Fruit fly (Drosophila melanogaster): ENCODE data around the gene Hus1-like.

The Hus1-like gene

dm6 chr3R:4835315-4835714, 23.4 kb upstream of the Hus1-like start (continued):
- TF ChIP-seq kay (GFP tag; optimal IDR thresholded peaks at IDR 0.05) = no peak
- TF ChIP-seq CG1647 (GFP tag; optimal IDR thresholded peaks at IDR 0.05) = no peak
- no peak for TF ChIP-seq CG7839 (tag; optimal IDR thresholded peaks at IDR 0.05)
- TF ChIP-seq prd (optimal IDR thresholded peaks at IDR 0.05) = no peak
- 0 out of 3 replicates have a peak, but pooled peaks have one; percentile 13 for TF ChIP-seq prd (GFP tag; IDR thresholded peaks at IDR 0.05)
- no peak for TF ChIP-seq CG11696 (GFP tag; IDR thresholded peaks at IDR 0.05)
- TF ChIP-seq chm (GFP tag; IDR thresholded peaks at IDR 0.05) = 0 out of 2 replicates have a peak, but pooled peaks have one; percentile 48
- no peak for TF ChIP-seq CG8281 (tag; optimal IDR thresholded peaks at IDR 0.05)
- TF ChIP-seq eyg (GFP tag; optimal IDR thresholded peaks at IDR 0.05) = no peak
- no peak for TF ChIP-seq ems (GFP tag; optimal IDR thresholded peaks at IDR 0.05)
- peak; percentile 54 for TF ChIP-seq twi (tag; optimal IDR thresholded peaks at IDR 0.05)
- no peak for TF ChIP-seq Gsc (GFP tag; IDR thresholded peaks at IDR 0.05)
- TF ChIP-seq CG3407 (GFP tag; optimal IDR thresholded peaks at IDR 0.05) = no peak
- peak; percentile 16 for TF ChIP-seq HLHmδ (GFP tag; optimal IDR thresholded peaks at IDR 0.05)
- TF ChIP-seq crol (GFP tag; IDR thresholded peaks at IDR 0.05) = peak; percentile 51
- TF ChIP-seq Sox100B (GFP tag; optimal IDR thresholded peaks at IDR 0.05) = no peak
- no peak for TF ChIP-seq tgo (GFP tag; IDR thresholded peaks at IDR 0.05)
- TF ChIP-seq nerfin-1 (tag; optimal IDR thresholded peaks at IDR 0.05) = peak; percentile 34
- TF ChIP-seq ac (GFP tag; optimal IDR thresholded peaks at IDR 0.05) = no peak
- no peak for TF ChIP-seq CG18599 (GFP tag; optimal IDR thresholded peaks at IDR 0.05)
- no peak for TF ChIP-seq inv (GFP tag; IDR thresholded peaks at IDR 0.05; ENCODE audit: partially characterized antibody)
- TF ChIP-seq amos (GFP tag; IDR thresholded peaks at IDR 0.05; ENCODE audit: partially characterized antibody) = 0 out of 2 replicates have a peak, but pooled peaks have one; percentile 8
- TF ChIP-seq gcm (GFP tag; optimal IDR thresholded peaks at IDR 0.05) = peak; percentile 0
- no peak for TF ChIP-seq Chrac-16 (GFP tag; optimal IDR thresholded peaks at IDR 0.05)
- peak; percentile 77 for TF ChIP-seq trem (tag; optimal IDR thresholded peaks at IDR 0.05)
- TF ChIP-seq nmo (GFP tag; optimal IDR thresholded peaks at IDR 0.05) = peak; percentile 24
- peak; percentile 99 for TF ChIP-seq Nf-YB (GFP tag; optimal IDR thresholded peaks at IDR 0.05)
- no peak for TF ChIP-seq ap (GFP tag; IDR thresholded peaks at IDR 0.05)
- 0 out of 3 replicates have a peak, but pooled peaks have one; percentile 28 for TF ChIP-seq HLH4C (GFP tag; IDR thresholded peaks at IDR 0.05; ENCODE audit: partially characterized antibody)
- TF ChIP-seq odd (GFP tag; optimal IDR thresholded peaks at IDR 0.05) = no peak
- no peak for TF ChIP-seq CG32532 (GFP tag; IDR thresholded peaks at IDR 0.05)
- TF ChIP-seq Bgb (GFP tag; IDR thresholded peaks at IDR 0.05; ENCODE audit: partially characterized antibody) = 0 out of 2 replicates have a peak, but pooled peaks have one; percentile 34
- peak; percentile 87; the same call in 2 of the 4 replicates for TF ChIP-seq chinmo (GFP tag; IDR thresholded peaks at IDR 0.05; ENCODE audit: partially characterized antibody)
- no peak for TF ChIP-seq stc (GFP tag; IDR thresholded peaks at IDR 0.05)
- TF ChIP-seq CG9932 (GFP tag; IDR thresholded peaks at IDR 0.05) = no peak
- TF ChIP-seq btn (GFP tag; optimal IDR thresholded peaks at IDR 0.05) = no peak
- no peak for TF ChIP-seq Ets65A (GFP tag)
- TF ChIP-seq CG4360 (GFP tag; IDR thresholded peaks at IDR 0.05) = peak; percentile 92
- no peak for TF ChIP-seq dimm (GFP tag; IDR thresholded peaks at IDR 0.05)
- no peak for TF ChIP-seq p53 (GFP tag; optimal IDR thresholded peaks at IDR 0.05)
- no peak for TF ChIP-seq CG7928 (GFP tag; optimal IDR thresholded peaks at IDR 0.05)
- TF ChIP-seq Hr39 (optimal IDR thresholded peaks at IDR 0.05) = no peak
- TF ChIP-seq YL-1 (GFP tag; optimal IDR thresholded peaks at IDR 0.05) = no peak
- no peak for TF ChIP-seq lilli (GFP tag; optimal IDR thresholded peaks at IDR 0.05)
- TF ChIP-seq CG10431 (GFP tag; optimal IDR thresholded peaks at IDR 0.05) = no peak
- peak; percentile 38 for TF ChIP-seq cg (GFP tag; optimal IDR thresholded peaks at IDR 0.05)
- no peak for TF ChIP-seq CG2120 (GFP tag; optimal IDR thresholded peaks at IDR 0.05)
- TF ChIP-seq Dip3 (GFP tag; optimal IDR thresholded peaks at IDR 0.05) = no peak
- TF ChIP-seq Aef1 (GFP tag; IDR thresholded peaks at IDR 0.05) = peak; percentile 74
- peak; percentile 16 for TF ChIP-seq gsb-n (tag; optimal IDR thresholded peaks at IDR 0.05)
- TF ChIP-seq insv (GFP tag; optimal IDR thresholded peaks at IDR 0.05) = peak in 1 of 2 experiments; percentile 28
- no peak for TF ChIP-seq schlank (tag; optimal IDR thresholded peaks at IDR 0.05)
